Worm (Caenorhabditis elegans) whole organism, L1 larva: ENCODE measurements around the gene arrd-25.

Experiments used
- fkh-4 ChIP-seq: sonication (generic microtip); optimal IDR thresholded peaks from 2 replicates; lab custom pipeline; 2016; ENCODE audit warnings: missing compliant biosample characterization, missing genetic modification characterization, borderline replicate concordance
- nhr-11 ChIP-seq: fragments of 150-350 bp; optimal IDR thresholded peaks from 2 replicates; lab custom pipeline; 2014; ENCODE audit warnings: missing biosample characterization, missing genetic modification characterization
- nhr-28 ChIP-seq: fragments of 150-350 bp; optimal IDR thresholded peaks from 2 replicates; lab custom pipeline; 2014; ENCODE audit warnings: missing biosample characterization, missing genetic modification characterization

- TF ChIP-seq nhr-28 (tag; lab: Kevin White, UChicago) (no peak), fkh-4 (tag; lab: Kevin White, UChicago) (no peak), nhr-11 (tag; lab: Kevin White, UChicago) (no peak)
Observed at ce11 chrX:14020290-14020689, 13.3 kb upstream of the arrd-25 start, which contains the start of gene C04C11.1.
